Fruit fly (Drosophila melanogaster) ovary, adult (tissue): ENCODE results near the gene Rok.

Source experiments
- CG17801 ChIP-seq: fragments of 200-800 bp; optimal IDR thresholded peaks from 2 replicates; lab custom pipeline; 2019; ENCODE audit warnings: missing biosample characterization, mild to moderate bottlenecking, missing genetic modification characterization, moderate library complexity; ENCODE audit not compliant: partially characterized antibody

Gene Rok

DNA sequence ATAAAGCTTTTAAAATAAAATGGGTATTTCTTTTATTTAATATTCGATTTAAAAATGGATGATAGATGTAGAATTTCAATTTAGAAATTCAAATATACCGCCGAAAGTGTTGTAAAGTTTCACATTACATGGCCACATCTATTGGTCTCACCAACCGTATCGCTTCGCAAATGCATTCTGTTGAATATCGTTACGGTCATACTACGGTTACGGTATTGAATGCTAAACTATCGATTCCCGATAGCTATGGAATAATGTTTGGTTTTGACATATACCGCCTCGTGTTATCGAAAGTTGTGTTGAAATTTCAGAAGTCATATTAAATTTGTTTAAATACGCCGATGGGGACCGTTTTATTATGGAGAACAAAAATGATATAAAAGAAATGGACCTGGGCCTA is 13.9 kb upstream of the Rok start, which contains the start of the genes CG32573 and CG42512:
Gene CG32573 (plus strand): TSS at position 279 of the 400 bp plus-strand sequence.
Gene CG42512 (plus strand): TSS at position 279 of the 400 bp plus-strand sequence.
- TF ChIP-seq CG17801 (GFP tag; lab: Kevin White, UChicago) = no peak

DNA sequence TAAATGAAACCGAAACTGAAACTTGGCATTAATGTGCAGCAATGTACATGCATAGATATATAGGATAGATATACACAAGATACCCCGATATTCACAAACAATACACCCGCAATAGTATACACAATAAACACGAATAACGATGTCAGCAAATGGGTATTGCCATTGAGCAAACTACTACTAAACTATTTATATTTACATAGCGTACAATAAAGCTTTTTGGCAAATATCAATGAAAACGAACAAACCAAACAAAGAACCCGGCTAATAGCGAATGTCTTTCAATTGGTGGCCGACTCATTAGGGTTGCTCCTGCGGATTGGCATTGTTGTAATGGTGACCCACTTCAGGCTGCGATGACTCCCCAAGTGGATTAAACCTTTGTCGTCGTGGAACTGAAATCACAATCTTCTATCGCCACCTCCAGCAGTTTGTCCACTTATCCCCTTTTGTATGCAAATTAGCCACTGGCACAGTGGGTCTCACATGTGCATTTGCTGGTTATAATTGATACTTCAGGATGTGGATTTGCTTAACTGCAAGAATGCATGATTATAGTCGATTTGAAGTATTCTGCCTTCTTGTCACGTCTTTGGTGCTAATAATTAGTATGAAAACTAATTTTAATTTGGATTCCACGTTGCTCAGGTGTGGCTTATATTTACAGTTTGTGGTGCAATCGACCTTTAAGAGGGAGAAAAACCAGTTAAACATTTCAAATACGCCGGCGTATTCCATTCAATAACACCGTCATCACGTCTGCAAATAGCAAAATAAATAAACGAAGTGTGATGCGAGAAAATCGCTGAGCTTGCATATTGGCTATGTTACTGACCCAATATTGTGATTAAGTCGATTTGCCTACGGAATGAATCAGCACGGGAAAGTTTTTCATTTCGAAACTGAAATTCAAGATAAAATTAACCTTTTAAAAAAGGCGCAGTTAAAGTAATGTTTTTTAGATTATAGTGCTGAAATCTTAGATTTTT is 13.2 kb upstream of the Rok start:
- TF ChIP-seq CG17801 (GFP tag; lab: Kevin White, UChicago) = no peak

DNA sequence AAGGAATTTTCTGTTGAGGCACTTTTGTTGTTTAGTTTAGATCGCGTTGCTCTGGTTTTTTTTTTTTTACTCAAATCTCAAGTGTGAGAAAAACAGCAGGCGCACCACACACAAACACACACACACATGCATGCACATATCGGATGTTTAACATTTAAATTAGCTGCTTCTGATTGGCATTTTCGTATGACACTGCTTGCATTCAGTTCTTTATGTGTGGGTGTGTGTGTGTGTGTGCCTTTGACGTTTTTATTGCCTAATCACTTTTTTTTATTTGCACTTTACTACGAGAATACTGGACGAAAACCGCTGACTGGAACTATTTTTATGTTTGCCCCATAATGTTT is 11.2 kb upstream of the Rok start:
- no peak for TF ChIP-seq CG17801 (GFP tag; lab: Kevin White, UChicago)

DNA sequence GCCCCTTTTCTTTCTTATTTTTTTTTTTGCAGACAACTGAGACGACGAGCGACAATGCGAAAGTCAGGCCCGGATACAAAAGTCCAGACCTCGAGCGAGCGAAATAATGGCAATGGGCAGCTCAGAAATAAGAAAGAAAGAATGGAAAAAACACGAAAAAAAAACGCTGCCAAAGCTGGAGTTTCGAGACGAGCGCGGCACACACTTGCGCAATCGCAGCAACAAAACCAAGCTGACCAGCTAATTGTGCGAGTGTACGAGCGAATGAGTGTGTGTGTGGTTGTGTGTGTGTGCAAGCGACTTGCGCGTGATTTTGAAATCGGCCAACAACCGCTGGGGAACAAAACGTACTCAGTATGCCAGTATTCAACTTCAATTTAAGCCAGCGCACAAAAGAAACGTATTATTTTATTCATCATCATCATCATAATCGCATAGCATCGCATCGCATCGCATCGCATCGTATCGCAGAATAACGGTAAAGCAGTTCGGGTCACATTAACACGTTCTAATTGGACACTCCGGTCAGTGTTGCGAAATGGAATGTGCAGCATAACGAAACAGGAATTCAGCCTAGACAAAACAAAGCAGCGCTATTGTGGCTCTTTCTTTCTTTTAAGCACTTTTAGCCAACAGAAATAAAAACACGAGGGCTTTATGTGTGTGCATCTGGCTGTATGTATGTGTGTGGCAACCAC is 10.7 kb upstream of the Rok start:
- no peak for TF ChIP-seq CG17801 (GFP tag; lab: Kevin White, UChicago)

DNA sequence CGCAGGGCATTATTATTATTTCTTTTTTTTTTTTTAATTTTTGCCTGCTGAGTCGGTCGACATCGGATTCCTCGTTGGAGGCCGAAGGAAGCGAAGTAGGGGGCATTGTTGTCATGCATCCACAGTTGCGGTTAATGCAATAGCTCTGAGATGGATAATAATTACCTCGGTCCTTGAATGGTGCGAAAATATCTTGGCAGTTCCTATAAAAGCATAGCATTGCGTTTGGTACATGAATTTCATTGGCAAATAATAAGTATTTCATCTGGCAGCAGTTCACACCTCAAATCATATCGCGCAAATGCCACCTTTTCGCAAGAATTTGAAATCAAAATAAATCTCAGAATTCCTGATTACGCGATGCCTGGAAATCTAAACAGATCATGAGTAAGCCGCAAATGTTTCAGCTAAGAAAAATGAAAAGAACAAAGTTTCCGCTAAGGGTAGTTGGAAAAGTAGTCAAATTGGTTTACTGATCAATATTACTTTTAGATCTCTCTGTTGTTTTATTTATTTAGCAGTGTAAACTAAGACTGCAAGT is 9.9 kb upstream of the Rok start:
- TF ChIP-seq CG17801 (GFP tag; lab: Kevin White, UChicago) = no peak

DNA sequence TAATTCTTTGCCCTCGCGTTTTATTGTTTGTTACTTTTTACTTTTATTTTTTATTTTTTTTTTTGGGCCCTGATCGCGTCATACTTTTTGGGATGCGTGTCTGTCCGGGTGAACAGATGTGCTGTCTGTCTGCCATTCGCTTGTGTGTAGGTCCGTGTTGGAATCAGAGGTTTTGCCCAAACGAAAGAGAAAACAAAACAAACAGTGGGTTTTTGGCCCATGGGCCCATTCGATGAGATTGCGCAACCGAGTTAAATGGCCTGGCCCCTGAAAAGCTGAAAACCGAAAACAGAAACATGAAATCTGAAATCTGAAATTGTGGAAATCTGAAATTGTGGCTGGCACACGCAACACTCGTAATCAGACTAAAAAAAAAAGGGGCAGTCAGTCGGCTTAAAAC is 8.3 kb upstream of the Rok start:
- TF ChIP-seq CG17801 (GFP tag; lab: Kevin White, UChicago) = no peak

DNA sequence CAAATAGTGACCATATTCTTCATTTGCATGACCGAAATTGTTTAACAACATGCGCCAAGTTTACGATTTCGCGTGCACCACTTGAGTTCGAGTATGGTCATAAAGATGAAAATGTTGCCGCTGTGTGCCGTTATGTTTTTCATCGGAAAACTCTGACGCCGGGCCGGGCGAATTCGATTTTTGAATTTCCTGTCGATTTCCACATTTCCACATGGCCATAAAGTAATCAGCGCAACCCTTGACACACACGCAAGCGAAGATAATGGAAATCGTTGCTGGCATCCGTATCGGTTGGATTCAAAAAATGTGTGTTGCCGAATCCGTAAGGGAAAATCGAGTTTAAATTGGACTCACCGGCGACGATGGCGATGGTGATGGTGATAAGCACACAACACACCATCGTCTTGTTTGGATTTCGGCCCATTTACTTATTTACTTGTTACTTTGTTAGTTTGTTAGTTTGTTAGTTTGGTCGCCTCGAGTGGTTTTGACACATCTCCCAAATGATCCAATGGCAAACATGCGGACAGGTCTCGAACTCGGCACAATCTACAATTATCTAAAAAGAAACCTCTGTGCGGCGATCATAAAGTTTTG is 7.4 kb upstream of the Rok start:
- TF ChIP-seq CG17801 (GFP tag; lab: Kevin White, UChicago) = no peak

DNA sequence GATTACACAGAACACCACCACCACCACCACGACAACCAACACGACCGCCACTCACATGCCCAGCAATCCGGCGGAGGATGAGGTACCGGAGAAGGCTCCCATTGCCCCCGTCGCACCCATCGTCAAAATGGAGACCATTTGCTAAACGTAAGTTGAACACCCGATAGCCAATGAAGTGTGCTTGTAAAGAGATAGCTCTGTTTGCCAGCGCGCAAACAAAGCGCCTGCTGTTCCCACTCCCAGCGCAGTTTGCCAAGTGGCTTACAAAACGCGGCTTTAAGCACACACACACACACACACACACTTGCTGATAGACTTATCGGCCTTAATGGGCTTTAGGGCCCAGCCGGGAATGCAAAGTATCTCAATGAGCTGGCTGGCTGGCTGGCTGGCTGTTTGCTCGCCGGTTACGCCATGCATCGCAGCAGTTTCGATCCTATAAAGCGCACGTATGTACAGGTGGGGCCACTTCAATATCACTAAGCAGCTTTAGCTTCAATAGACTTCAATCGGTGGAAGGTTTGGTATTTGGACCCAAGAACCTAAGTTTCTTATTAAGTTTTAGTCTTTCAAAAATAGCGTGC is 6.2 kb upstream of the Rok start:
- TF ChIP-seq CG17801 (GFP tag; lab: Kevin White, UChicago) = no peak

DNA sequence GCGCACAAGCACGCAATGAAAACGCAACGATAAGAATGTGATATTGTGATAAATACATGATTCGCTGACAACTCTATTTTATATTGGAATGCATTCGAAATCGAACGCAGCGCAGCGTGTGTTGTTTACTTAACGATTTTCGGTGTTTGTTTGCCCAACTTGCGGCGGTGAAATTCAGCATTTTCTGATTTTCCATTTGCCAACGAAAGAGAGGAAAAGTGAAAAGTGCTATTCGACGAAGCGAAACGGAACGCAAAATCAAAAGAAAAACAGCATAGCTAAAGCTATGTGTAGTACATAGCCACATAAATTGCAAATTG is 3.8 kb upstream of the Rok start:
- no peak for TF ChIP-seq CG17801 (GFP tag; lab: Kevin White, UChicago)

DNA sequence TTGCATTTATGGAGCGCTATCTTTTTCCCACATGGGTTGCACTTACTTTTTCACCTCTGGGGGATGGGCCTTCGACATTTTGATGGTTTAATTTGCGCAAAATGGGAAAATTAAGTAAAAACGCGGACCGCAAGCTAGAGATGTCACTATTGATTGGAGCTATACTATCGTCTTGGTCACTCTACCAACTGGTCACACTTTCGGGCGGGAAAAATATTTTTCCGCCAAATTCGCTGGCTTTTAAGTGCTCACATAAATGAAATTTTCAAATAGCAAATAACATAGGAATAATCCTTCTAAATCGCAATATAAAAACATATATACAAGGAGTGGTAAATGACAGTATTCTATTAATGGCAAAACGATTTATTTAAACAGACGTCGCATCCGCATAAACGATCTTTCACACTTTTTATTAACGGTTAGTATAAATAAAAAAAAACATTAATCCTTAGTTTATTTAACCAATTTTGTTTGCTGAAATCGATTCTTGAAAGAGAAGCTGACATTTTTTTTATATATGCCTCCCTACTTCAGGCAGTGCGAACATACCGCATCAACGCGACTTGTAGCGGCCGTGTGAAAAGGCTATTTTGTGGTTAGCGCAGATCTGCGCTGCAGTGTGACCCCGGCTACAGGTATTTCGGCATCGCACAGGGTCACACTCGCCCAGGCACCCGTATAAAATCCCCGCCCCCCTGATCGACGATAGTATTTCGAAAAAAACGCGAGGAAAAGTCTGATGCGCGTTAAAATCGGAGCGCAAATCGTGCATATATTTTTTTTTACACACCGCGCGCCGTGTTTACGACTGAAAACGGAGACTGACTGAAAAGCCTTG is 3.3 kb upstream of the Rok start, which contains the start of the genes SNRPG and mthl1:
Gene SNRPG (minus strand): TSS at position 160 of the 841 bp plus-strand sequence.
Gene mthl1 (plus strand): TSS at position 709 of the 841 bp plus-strand sequence.
- TF ChIP-seq CG17801 (GFP tag; lab: Kevin White, UChicago) = no peak

DNA sequence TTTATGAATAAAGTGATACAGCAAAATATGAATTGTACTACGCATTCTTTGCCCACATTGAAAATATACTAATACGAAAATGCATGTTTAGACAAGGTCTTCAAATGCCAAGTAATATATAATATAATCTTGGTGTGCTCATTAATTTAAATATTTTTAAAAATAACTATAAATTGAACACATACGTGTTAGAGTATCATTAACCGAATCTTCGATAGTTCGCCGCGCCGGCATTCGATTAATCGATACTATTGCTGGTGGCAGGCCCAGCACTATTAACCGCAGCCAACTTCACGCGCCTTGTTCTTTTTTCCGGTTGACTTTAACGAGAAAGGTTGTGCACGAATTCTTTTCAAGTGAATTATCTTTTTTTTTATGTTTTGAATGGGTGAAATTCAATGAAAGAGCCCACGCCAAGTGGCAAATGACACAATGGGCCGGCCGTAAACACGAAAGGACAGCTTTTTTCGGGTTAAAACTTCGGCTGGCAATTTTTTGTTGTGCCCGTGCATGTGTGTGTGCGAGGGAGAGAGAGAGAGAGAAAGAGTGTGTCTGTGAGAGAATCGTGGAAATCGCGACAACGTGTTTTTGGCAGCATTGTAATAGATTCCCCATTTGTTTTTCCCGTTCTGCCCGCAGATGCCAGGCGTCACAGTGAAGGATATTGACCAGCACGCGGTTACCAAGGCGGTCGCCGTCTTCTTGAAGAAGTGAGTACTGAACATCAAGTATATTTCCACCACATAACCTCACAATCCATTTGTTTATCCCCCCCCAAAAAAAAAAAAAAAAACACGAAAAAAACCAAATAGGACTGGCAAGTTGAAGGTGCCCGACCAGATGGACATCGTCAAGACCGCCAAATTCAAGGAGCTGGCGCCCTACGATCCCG is 626 bp upstream of the Rok start, which contains the start of gene RpS19a:
Gene RpS19a (plus strand): TSS at position 301 of the 892 bp plus-strand sequence.
- TF ChIP-seq CG17801 (GFP tag; lab: Kevin White, UChicago) = peak; percentile 89

DNA sequence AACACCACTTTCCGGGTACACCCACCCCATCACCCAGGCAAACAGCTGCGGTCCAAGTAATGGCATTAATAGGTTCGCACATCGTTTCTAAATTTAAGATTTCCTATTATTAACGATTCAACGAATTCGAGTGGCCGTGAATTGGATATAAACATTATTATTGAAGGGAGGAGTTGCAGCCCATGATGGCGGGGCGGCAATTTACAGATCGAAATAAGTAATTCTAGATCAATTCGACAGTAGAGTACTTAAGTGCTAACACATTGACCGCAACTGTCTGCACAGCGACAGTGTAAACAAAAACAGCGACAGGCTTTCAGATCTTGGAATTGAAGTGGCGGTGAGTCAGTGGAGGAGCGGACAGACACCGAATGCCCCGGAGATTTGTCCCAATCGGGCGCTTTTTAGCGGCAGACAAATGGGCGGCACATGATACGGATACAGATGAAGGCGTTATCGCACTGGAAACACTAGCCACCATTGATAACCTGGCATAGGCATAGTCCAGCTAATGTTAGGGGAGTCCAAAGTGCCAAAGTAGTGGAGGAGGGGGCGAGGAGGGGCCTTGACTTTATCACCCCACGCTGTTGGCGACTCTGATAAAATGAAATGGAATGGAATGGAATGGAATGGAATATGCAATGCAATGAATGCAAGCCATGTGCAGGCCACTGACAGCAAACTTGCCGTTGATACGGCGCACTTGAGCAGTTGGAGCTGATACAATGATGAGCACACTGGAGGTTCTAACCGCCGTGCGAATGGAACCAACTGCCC is 3.8 kb downstream of the Rok start:
- no peak for TF ChIP-seq CG17801 (GFP tag; lab: Kevin White, UChicago)
